Fruit fly (Drosophila melanogaster) whole organism, embryonic: ENCODE data around the gene Ir87a.

ENCODE experiments used
- CG2202 ChIP-seq: fragments of 200-800 bp; sonication (Bioruptor generic); optimal IDR thresholded peaks from 2 replicates; lab custom pipeline; 2018; ENCODE audit warnings: missing biosample characterization, mild to moderate bottlenecking, missing genetic modification characterization
- CoRest ChIP-seq: fragments of 200-800 bp; sonication (Bioruptor generic); optimal IDR thresholded peaks from 3 replicates; lab custom pipeline; 2018; ENCODE audit warnings: missing biosample characterization, mild to moderate bottlenecking, missing genetic modification characterization, moderate library complexity
- NFAT ChIP-seq: fragments of 200-800 bp; sonication (Bioruptor generic); IDR thresholded peaks from 2 replicates; pipeline ENCODE4 v1.3.6; 2022; ENCODE audit warnings: missing biosample characterization, missing genetic modification characterization
- Ssrp ChIP-seq: fragments of 200-800 bp; sonication (Bioruptor generic); optimal IDR thresholded peaks from 2 replicates; lab custom pipeline; 2018; ENCODE audit warnings: missing biosample characterization, mild to moderate bottlenecking, missing genetic modification characterization, moderate library complexity
- insv ChIP-seq, 2 experiments: fragments of 200-800 bp; sonication (Bioruptor generic); optimal IDR thresholded peaks; 3 replicates each; lab custom pipeline; 2016 to 2018; ENCODE audit warnings: missing biosample characterization in 2 of 2, missing genetic modification characterization in 2 of 2

DNA sequence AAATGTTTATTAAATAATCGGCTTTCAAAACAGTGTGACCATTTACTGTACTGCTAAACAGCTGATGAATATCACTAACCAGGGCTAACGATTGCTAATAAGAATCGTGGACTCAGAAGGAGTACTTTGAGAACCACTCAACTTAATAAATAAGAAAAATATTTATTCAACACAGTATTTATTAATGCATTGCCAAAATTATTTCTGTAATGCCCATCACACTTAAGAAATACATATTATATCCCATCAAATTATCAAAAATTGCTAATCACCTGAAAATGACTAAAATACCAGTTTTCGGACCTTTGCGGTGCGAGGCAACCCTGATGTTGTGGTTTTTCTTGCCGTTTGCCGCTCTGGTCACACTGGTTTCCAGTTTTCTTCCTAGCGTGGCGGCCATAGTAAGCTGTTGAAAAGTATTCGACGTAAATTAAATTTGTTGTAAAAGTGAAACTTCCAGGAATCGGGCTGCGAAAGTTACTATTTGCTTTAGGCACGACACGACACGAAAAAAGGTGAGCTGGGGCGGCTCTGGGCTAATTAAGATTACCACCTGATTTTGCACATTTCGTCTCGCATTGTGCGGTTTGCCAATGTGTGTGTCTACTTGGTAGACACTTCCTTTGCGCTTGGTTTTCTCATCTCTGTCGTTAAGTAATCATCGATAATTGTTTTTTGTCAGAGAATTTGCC is 38.2 kb upstream of the Ir87a start, which contains the start of the genes mRpS21 and Droj2:
- peak; percentile 82 for TF ChIP-seq CoRest (tag; lab: Kevin White, UChicago)
- TF ChIP-seq CG2202 (tag; lab: Kevin White, UChicago) = no peak
- TF ChIP-seq NFAT (GFP tag; lab: Robert Waterston, UW) = peak; percentile 52
- peak in 1 of 2 experiments; percentile 97 for TF ChIP-seq insv (GFP tag; optimal IDR thresholded peaks at IDR 0.05; lab: Kevin White, UChicago)
- TF ChIP-seq Ssrp (tag; lab: Kevin White, UChicago) = no peak
